Fruit fly (Drosophila melanogaster) whole organism, embryonic: Measurements from ENCODE around the gene mora.

Source experiments
- Abd-B ChIP-seq: fragments of 200-800 bp; sonication (Bioruptor generic); optimal IDR thresholded peaks from 2 replicates; lab custom pipeline; 2018; ENCODE audit warnings: missing biosample characterization, mild to moderate bottlenecking, missing genetic modification characterization, moderate library complexity
- B-H2 ChIP-seq: fragments of 200-800 bp; sonication (Bioruptor generic); optimal IDR thresholded peaks from 2 replicates; lab custom pipeline; 2018; ENCODE audit warnings: missing biosample characterization, mild to moderate bottlenecking, missing genetic modification characterization
- Bteb2 ChIP-seq: fragments of 200-800 bp; sonication (Bioruptor generic); optimal IDR thresholded peaks from 2 replicates; lab custom pipeline; 2016; ENCODE audit warnings: missing biosample characterization, missing genetic modification characterization
- CG12071 ChIP-seq: fragments of 200-800 bp; sonication (Bioruptor generic); optimal IDR thresholded peaks from 3 replicates; lab custom pipeline; 2018; ENCODE audit warnings: missing biosample characterization, mild to moderate bottlenecking, missing genetic modification characterization
- CG1233 ChIP-seq: fragments of 200-800 bp; sonication (Bioruptor generic); optimal IDR thresholded peaks from 4 replicates; lab custom pipeline; 2018; ENCODE audit warnings: missing biosample characterization, mild to moderate bottlenecking, missing genetic modification characterization
- CG13123 ChIP-seq: fragments of 200-800 bp; sonication (Bioruptor generic); optimal IDR thresholded peaks from 2 replicates; lab custom pipeline; 2016; ENCODE audit warnings: missing biosample characterization, missing genetic modification characterization
- CG13296 ChIP-seq: fragments of 200-800 bp; sonication (Bioruptor generic); optimal IDR thresholded peaks from 3 replicates; lab custom pipeline; 2018; ENCODE audit warnings: missing biosample characterization, mild to moderate bottlenecking, missing genetic modification characterization
- CG17568 ChIP-seq: fragments of 200-800 bp; sonication (Bioruptor generic); optimal IDR thresholded peaks from 2 replicates; lab custom pipeline; 2018; ENCODE audit warnings: missing biosample characterization, mild to moderate bottlenecking, missing genetic modification characterization, moderate library complexity
- CG31388 ChIP-seq: fragments of 200-800 bp; sonication (Bioruptor generic); optimal IDR thresholded peaks from 2 replicates; lab custom pipeline; 2016; ENCODE audit warnings: missing biosample characterization, missing genetic modification characterization
- CG34376 ChIP-seq: fragments of 200-800 bp; sonication (Bioruptor generic); optimal IDR thresholded peaks from 2 replicates; lab custom pipeline; 2018; ENCODE audit warnings: missing biosample characterization, mild to moderate bottlenecking, missing genetic modification characterization
- CG34422 ChIP-seq: fragments of 200-800 bp; sonication (Bioruptor generic); IDR thresholded peaks from 3 replicates; pipeline ENCODE4 v1.3.6; 2022; ENCODE audit warnings: missing biosample characterization, missing genetic modification characterization
- CG3838 ChIP-seq: fragments of 200-800 bp; sonication (Bioruptor generic); optimal IDR thresholded peaks from 3 replicates; lab custom pipeline; 2016; ENCODE audit warnings: missing biosample characterization, missing genetic modification characterization
- CG9215 ChIP-seq: fragments of 200-800 bp; sonication (Bioruptor generic); IDR thresholded peaks from 2 replicates; pipeline ENCODE4 v1.3.6; 2022; ENCODE audit warnings: missing biosample characterization, missing genetic modification characterization
- D19A ChIP-seq: fragments of 200-800 bp; optimal IDR thresholded peaks from 3 replicates; lab custom pipeline; 2019; ENCODE audit warnings: missing biosample characterization, mild to moderate bottlenecking, missing genetic modification characterization, moderate library complexity
- D19B ChIP-seq: fragments of 200-800 bp; sonication (Bioruptor generic); optimal IDR thresholded peaks from 2 replicates; lab custom pipeline; 2017; ENCODE audit warnings: missing biosample characterization, mild to moderate bottlenecking, missing genetic modification characterization
- Eip74EF ChIP-seq, 2 experiments: fragments of 200-800 bp in 1 of 2; fragments of >200 bp in 1 of 2; sonication (Bioruptor generic) in 1 of 2; optimal IDR thresholded peaks; 2 replicates each; lab custom pipeline; 2017 to 2019; ENCODE audit warnings: missing biosample characterization in 2 of 2, missing genetic modification characterization in 2 of 2, mild to moderate bottlenecking in 1 of 2, moderate library complexity in 1 of 2
- GATAe ChIP-seq: fragments of 200-800 bp; sonication (Bioruptor generic); conservative IDR thresholded peaks from 2 replicates; pipeline ENCODE4 v1.3.6; 2022; ENCODE audit warnings: missing biosample characterization, missing genetic modification characterization
- H15 ChIP-seq: fragments of 200-800 bp; sonication (Bioruptor generic); IDR thresholded peaks from 3 replicates; pipeline ENCODE4 v1.3.6; 2022; ENCODE audit warnings: missing biosample characterization, missing genetic modification characterization
- Hey ChIP-seq: fragments of 200-800 bp; sonication (Bioruptor generic); optimal IDR thresholded peaks from 3 replicates; lab custom pipeline; 2018; ENCODE audit warnings: missing biosample characterization, mild to moderate bottlenecking, missing genetic modification characterization
- Lhr ChIP-seq: fragments of 200-800 bp; sonication (Bioruptor generic); optimal IDR thresholded peaks from 3 replicates; lab custom pipeline; 2017; ENCODE audit warnings: mild to moderate bottlenecking, missing biosample characterization, missing genetic modification reagents, missing genetic modification characterization
- Med ChIP-seq: fragments of 200-800 bp; sonication (Bioruptor generic); peaks from one replicate; lab custom pipeline; 2016; ENCODE audit warnings: missing biosample characterization, missing genetic modification characterization, mild to moderate bottlenecking, inconsistent platforms, moderate library complexity
- PHDP ChIP-seq: fragments of 200-800 bp; sonication (Bioruptor generic); optimal IDR thresholded peaks from 3 replicates; lab custom pipeline; 2018; ENCODE audit warnings: missing biosample characterization, mild to moderate bottlenecking, missing genetic modification characterization, moderate library complexity
- Pdp1 ChIP-seq, 2 experiments: fragments of 200-800 bp; sonication (Bioruptor generic); optimal IDR thresholded peaks; 3 replicates each; lab custom pipeline; 2016; ENCODE audit warnings: missing biosample characterization in 2 of 2, missing genetic modification characterization in 2 of 2, mild to moderate bottlenecking in 1 of 2, moderate library complexity in 1 of 2
- Sry-δ ChIP-seq: fragments of 200-800 bp; sonication (Bioruptor generic); optimal IDR thresholded peaks from 2 replicates; lab custom pipeline; 2016; ENCODE audit warnings: missing biosample characterization, missing genetic modification characterization
- Vsx1 ChIP-seq: fragments of 200-800 bp; sonication (Bioruptor generic); optimal IDR thresholded peaks from 2 replicates; lab custom pipeline; 2017; ENCODE audit warnings: missing biosample characterization, mild to moderate bottlenecking, missing genetic modification characterization, missing genetic modification reagents
- chinmo ChIP-seq: fragments of 200-800 bp; sonication (Bioruptor generic); IDR thresholded peaks from 4 replicates; pipeline ENCODE4 v1.3.6; 2022; ENCODE audit warnings: missing biosample characterization, missing genetic modification characterization; ENCODE audit not compliant: partially characterized antibody
- crp ChIP-seq, 2 experiments: fragments of 200-800 bp; sonication (Bioruptor generic); optimal IDR thresholded peaks; 2 replicates in 1 of 2; 3 replicates in 1 of 2; lab custom pipeline; 2017; ENCODE audit warnings: missing biosample characterization in 2 of 2, missing genetic modification characterization in 2 of 2, mild to moderate bottlenecking in 1 of 2, moderate library complexity in 1 of 2
- cwo ChIP-seq: fragments of 200-800 bp; sonication (Bioruptor generic); optimal IDR thresholded peaks from 3 replicates; lab custom pipeline; 2017; ENCODE audit warnings: missing biosample characterization, missing genetic modification characterization, mild to moderate bottlenecking, moderate library complexity, missing genetic modification reagents
- dpn ChIP-seq, 2 experiments: fragments of 200-800 bp; sonication (Bioruptor generic); optimal IDR thresholded peaks; 3 replicates each; lab custom pipeline; 2016; ENCODE audit warnings: missing biosample characterization in 2 of 2, missing genetic modification characterization in 2 of 2
- exex ChIP-seq: fragments of 200-800 bp; sonication (Bioruptor generic); optimal IDR thresholded peaks from 4 replicates; lab custom pipeline; 2018; ENCODE audit warnings: missing biosample characterization, mild to moderate bottlenecking, missing genetic modification characterization, moderate library complexity
- gem ChIP-seq: fragments of 200-800 bp; sonication (Bioruptor generic); optimal IDR thresholded peaks from 2 replicates; lab custom pipeline; 2019; ENCODE audit warnings: missing biosample characterization, mild to moderate bottlenecking, missing genetic modification characterization, moderate library complexity
- gro ChIP-seq: fragments of 200-800 bp; sonication (Bioruptor generic); optimal IDR thresholded peaks from 2 replicates; lab custom pipeline; 2016; ENCODE audit warnings: missing biosample characterization, missing genetic modification characterization
- lab ChIP-seq: fragments of 200-800 bp; sonication (Bioruptor generic); optimal IDR thresholded peaks from 3 replicates; lab custom pipeline; 2017; ENCODE audit warnings: missing biosample characterization, missing genetic modification characterization, mild to moderate bottlenecking, moderate library complexity, missing genetic modification reagents
- mirr ChIP-seq: fragments of 200-800 bp; sonication (Bioruptor generic); optimal IDR thresholded peaks from 3 replicates; lab custom pipeline; 2018; ENCODE audit warnings: missing biosample characterization, mild to moderate bottlenecking, missing genetic modification characterization
- pb ChIP-seq: fragments of 200-800 bp; sonication (Bioruptor generic); optimal IDR thresholded peaks from 3 replicates; lab custom pipeline; 2016; ENCODE audit warnings: missing biosample characterization, missing genetic modification characterization
- row ChIP-seq: fragments of 200-800 bp; sonication (Bioruptor generic); IDR thresholded peaks from 3 replicates; pipeline ENCODE4 v1.3.6; 2022; ENCODE audit warnings: missing biosample characterization, missing genetic modification characterization
- salm ChIP-seq: fragments of 200-800 bp; sonication (Bioruptor generic); optimal IDR thresholded peaks from 2 replicates; lab custom pipeline; 2018; ENCODE audit warnings: missing biosample characterization, mild to moderate bottlenecking, missing genetic modification characterization
- sd ChIP-seq: fragments of 200-800 bp; sonication (Bioruptor generic); optimal IDR thresholded peaks from 3 replicates; lab custom pipeline; 2018; ENCODE audit warnings: missing biosample characterization, mild to moderate bottlenecking, missing genetic modification characterization, moderate library complexity
- sens ChIP-seq: fragments of 200-800 bp; sonication (Bioruptor generic); peaks from one replicate; lab custom pipeline; 2016; ENCODE audit warnings: missing biosample characterization, missing genetic modification characterization
- so ChIP-seq: fragments of 200-800 bp; sonication (Bioruptor generic); IDR thresholded peaks from 3 replicates; pipeline ENCODE4 v1.3.6; 2022; ENCODE audit warnings: missing biosample characterization, missing genetic modification characterization
- sug ChIP-seq: fragments of 200-800 bp; optimal IDR thresholded peaks from 2 replicates; lab custom pipeline; 2019; ENCODE audit warnings: missing biosample characterization, mild to moderate bottlenecking, missing genetic modification characterization, moderate library complexity
- zen ChIP-seq: fragments of 200-800 bp; sonication (Bioruptor generic); optimal IDR thresholded peaks from 3 replicates; lab custom pipeline; 2018; ENCODE audit warnings: missing biosample characterization, mild to moderate bottlenecking, missing genetic modification characterization, moderate library complexity
- zen2 ChIP-seq: fragments of 200-800 bp; sonication (Bioruptor generic); IDR thresholded peaks from 3 replicates; pipeline ENCODE4 v1.3.6; 2022; ENCODE audit warnings: missing biosample characterization, missing genetic modification characterization; ENCODE audit not compliant: partially characterized antibody

The mora gene

DNA sequence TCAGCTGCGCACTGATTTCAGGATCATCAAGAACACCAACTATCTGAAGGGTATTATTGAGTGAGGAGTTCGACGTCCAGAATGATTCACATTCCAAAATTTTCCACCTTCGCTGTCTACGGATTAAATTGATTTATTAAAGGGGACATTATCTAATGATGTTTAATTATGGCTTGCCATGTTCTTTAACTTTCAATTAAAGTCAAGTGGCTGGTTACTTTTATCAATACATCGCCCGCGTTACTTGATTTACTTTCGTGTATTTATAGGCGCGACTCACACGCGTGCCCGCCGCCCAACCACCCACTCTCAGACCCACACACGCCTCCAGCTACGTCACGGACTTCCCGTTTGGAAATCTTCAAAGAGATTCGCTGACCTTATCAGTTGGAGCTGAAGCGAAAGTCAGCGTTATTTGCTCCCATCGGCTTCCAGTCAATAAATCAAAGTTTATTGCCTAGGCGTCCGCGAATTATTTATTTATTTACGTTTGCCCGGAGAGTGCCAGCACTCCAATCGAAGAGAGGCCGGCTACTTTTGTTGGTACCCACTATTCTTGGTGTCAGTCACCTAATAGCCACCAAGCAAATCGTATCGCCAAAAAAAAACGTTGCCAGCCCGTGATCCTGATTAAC, 48.7 kb upstream of the mora start, which contains the start of gene Npc2f (continued):
- peak; percentile 38 for TF ChIP-seq Med (GFP tag; lab: Kevin White, UChicago)
- peak; percentile 98 for TF ChIP-seq exex (tag; lab: Kevin White, UChicago)
- TF ChIP-seq CG34422 = no peak
- TF ChIP-seq Lhr (GFP tag; lab: Kevin White, UChicago) = no peak
- TF ChIP-seq sug (tag; lab: Kevin White, UChicago) = peak; percentile 51
- TF ChIP-seq, all 482 proteins: peak for 6

DNA sequence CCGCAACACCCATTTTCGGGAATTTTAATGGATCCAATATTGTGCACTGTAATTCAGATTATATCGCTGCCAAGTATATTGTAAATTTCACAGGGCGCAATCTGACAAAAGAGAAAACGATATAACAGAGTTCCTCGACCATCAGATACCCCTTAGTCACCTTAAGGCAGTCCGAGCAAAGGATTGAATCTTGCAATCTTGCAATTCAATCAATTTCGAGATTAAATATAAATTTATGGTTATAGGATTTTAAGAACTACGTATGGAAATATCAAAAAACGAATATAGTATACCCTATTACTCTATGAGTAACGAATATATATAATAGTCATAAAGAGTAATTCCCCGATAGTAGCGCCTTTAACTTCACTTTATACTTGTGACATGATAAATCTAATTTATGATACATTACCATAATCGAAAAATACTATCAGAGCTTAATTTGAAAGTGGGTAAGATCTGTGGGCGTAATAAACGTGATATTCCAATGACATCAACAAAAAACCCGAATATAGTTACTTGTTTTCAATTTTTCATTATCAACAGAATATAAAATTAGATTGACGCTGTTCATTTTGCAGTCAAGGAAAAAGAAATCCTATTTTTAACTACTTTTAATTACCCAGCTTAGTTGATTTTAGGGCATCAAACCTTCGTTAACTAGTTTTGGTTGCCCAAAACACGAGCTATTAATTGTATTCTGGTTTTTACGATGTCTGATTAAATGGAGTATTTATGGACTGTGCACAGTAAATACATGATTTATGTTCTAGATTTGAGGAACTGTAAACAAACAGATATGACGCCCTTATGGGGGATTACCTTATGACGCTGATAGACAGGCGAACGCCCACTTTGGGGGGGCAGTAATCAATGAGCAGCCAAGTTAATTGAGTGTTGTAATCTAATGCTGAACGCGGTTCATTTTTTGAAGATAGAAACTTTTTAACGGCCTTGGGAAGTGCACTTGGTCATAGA, 47.4 kb upstream of the mora start:
- TF ChIP-seq zen (tag; lab: Kevin White, UChicago) (no peak), so (no peak), CG13123 (no peak), Bteb2 (GFP tag; lab: Kevin White, UChicago) (no peak), pb (no peak), CG12071 (peak; percentile 25), D19A (tag; lab: Kevin White, UChicago) (peak; percentile 68), mirr (GFP tag; lab: Kevin White, UChicago) (peak; percentile 72), exex (tag; lab: Kevin White, UChicago) (peak; percentile 95), CG31388 (GFP tag; lab: Kevin White, UChicago) (no peak), crp (GFP tag; optimal IDR thresholded peaks at IDR 0.05; lab: Kevin White, UChicago) (no peak), Sry-δ (no peak), PHDP (peak; percentile 18), Vsx1 (GFP tag; lab: Kevin White, UChicago) (peak; percentile 60), CG9215 (no peak), gem (tag; lab: Kevin White, UChicago) (peak; percentile 1), Abd-B (peak; percentile 3), cwo (GFP tag; lab: Kevin White, UChicago) (peak; percentile 22), row (GFP tag; lab: Robert Waterston, UW) (peak; percentile 19; the same call in 1 of the 3 replicates), D19B (GFP tag; lab: Kevin White, UChicago) (peak; percentile 71), CG1233 (peak; percentile 3), Hey (tag; lab: Kevin White, UChicago) (peak; percentile 74), gro (peak; percentile 33), GATAe (GFP tag; lab: Robert Waterston, UW) (peak; percentile 20; the same call in 1 of the 2 replicates), chinmo (GFP tag; lab: Robert Waterston, UW) (no peak), Pdp1 (GFP tag; optimal IDR thresholded peaks at IDR 0.05; lab: Kevin White, UChicago) (peak in 1 of 2 experiments; percentile 9), H15 (GFP tag; lab: Robert Waterston, UW) (no peak), sd (peak; percentile 83), sug (tag; lab: Kevin White, UChicago) (peak; percentile 96), CG17568 (GFP tag; lab: Kevin White, UChicago) (peak; percentile 41), CG13296 (GFP tag; lab: Kevin White, UChicago) (peak; percentile 20), salm (peak; percentile 52), CG3838 (GFP tag; lab: Kevin White, UChicago) (no peak), CG34376 (GFP tag; lab: Kevin White, UChicago) (peak; percentile 84), dpn (GFP tag; optimal IDR thresholded peaks at IDR 0.05; lab: Kevin White, UChicago) (no peak), B-H2 (GFP tag; lab: Kevin White, UChicago) (peak; percentile 3), sens (peak; percentile 58), Eip74EF (GFP tag; optimal IDR thresholded peaks at IDR 0.05; lab: Kevin White, UChicago) (peak in 1 of 2 experiments; percentile 6), lab (peak; percentile 52), zen2 (GFP tag; lab: Robert Waterston, UW) (no peak)
